Comparison of ENCODE assay signal across 2 worm cellular contexts in the genomic region with DNA sequence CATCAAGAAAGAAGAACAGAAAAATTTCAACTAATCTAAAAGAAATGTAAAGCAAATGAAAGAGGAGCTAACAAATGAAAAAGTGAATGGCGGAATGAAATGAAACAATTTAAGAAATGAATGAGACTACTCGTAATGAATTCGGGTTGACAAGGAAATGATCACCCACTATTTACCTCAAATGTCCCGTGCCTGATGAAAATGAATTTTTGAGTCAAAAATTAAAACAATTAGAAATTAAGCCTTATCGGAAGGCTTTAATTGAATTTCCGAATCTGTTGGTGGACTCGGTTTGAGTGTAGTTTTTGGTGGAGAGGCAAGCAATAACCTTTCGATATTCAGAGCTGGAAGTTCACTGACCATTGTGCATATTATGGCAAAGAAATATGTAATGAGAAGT.
A peak's percentile ranks its signal among the peaks of the same experiment; 100 is the strongest.
TF ChIP-seq lines count a peak whose summit lies in the region.

No protein-coding gene starts in this region.

TF ChIP-seq in whole organism, L1 larva, 84 proteins besides CTCF, POLR2A, EP300 and RAD21:
- TF ChIP-seq hlh-4 (tag; optimal IDR thresholded peaks at IDR 0.05; lab: Kevin White, UChicago) = no peak
- TF ChIP-seq efl-1 (optimal IDR thresholded peaks at IDR 0.05; lab: Kevin White, UChicago) = no peak
- peak in 1 of 2 experiments; percentile 81 for TF ChIP-seq efl-1 (GFP tag; optimal IDR thresholded peaks at IDR 0.05 in 1 of 2; lab: Kevin White, UChicago)
- TF ChIP-seq nhr-85 (tag; lab: Kevin White, UChicago) = peak; percentile 32
- TF ChIP-seq hpl-2 (GFP tag; optimal IDR thresholded peaks at IDR 0.05; lab: Kevin White, UChicago) = no peak
- no peak for TF ChIP-seq ceh-82 (tag; optimal IDR thresholded peaks at IDR 0.05; lab: Kevin White, UChicago)
- TF ChIP-seq nhr-47 (tag; optimal IDR thresholded peaks at IDR 0.05; lab: Kevin White, UChicago) = no peak

TF ChIP-seq in whole organism, L4 larva, 104 proteins besides CTCF, POLR2A, EP300 and RAD21:
- no peak for TF ChIP-seq gei-8 (GFP tag; optimal IDR thresholded peaks at IDR 0.05; lab: Kevin White, UChicago)
- TF ChIP-seq mes-2 (tag; optimal IDR thresholded peaks at IDR 0.05; lab: Kevin White, UChicago; ENCODE audit: poor library complexity, severe bottlenecking) = no peak
- peak in 1 of 2 experiments; percentile 53 for TF ChIP-seq unc-62 (GFP tag; optimal IDR thresholded peaks at IDR 0.05 in 1 of 2; lab: Kevin White, UChicago)
- no peak for TF ChIP-seq unc-62 (tag; optimal IDR thresholded peaks at IDR 0.05; lab: Kevin White, UChicago)
- TF ChIP-seq mep-1 (tag; optimal IDR thresholded peaks at IDR 0.05; lab: Kevin White, UChicago) = no peak
- TF ChIP-seq arid-1 (GFP tag; conservative IDR thresholded peaks at IDR 0.05; lab: Robert Waterston, UW) = no peak
- no peak for TF ChIP-seq F10B5.3 (tag; optimal IDR thresholded peaks at IDR 0.05; lab: Kevin White, UChicago)
- TF ChIP-seq aha-1 (tag; lab: Kevin White, UChicago) = peak; percentile 63

Comparison
In these comparisons a context has a peak if more than half of its experiments do, and no peak if none do; other contexts are left out.
1. Of the 29 proteins assayed by ChIP-seq in both whole organism, L4 larva and whole organism, L1 larva: peak only in whole organism, L4 larva: aha-1; only in whole organism, L1 larva: none; in both: none; in neither: 27; mixed calls (peak in some experiments, not most) for 1.